Worm (Caenorhabditis elegans): ENCODE data around the gene tomm-70.

tomm-70 gene

DNA sequence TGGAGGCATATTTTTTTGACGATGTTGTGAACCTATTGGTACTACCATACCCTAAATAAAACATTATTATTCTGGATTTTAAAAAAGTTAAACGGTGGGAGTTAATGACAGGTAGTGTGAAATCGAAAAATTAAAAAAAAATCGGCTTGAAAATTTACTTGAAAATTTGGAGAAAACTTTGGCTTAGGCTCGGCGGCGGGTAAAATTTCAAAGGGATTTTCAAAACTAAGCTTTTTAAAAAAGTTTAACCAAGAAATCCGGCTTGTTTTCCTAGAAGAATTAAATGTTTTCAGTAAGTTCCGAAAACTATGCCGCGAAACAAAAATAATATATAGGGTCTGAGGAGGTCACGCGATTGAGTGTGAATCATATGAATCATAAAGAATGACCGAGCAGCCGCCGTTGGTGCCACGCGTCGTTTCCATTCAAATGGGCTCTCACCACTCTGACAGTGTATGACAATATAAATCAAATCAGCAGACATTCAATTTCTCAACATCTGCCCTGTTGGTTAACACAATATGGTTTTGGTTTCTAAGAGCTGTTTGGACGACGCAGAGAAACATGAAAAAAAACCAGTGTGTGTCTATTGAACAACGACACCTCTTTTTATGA, 6.6 kb upstream of the tomm-70 start, which contains the start of gene aak-1:
aak-1 (minus strand) TSS at position 51 of the 615 bp plus-strand sequence.
- TF ChIP-seq elt-1 (tag; optimal IDR thresholded peaks at IDR 0.05; ENCODE audit: borderline replicate concordance, insufficient read depth) (no peak), unc-39 (tag; optimal IDR thresholded peaks at IDR 0.05) (no peak), M03D4.4 (tag; optimal IDR thresholded peaks at IDR 0.05) (no peak), ceh-43 (GFP tag; optimal IDR thresholded peaks at IDR 0.05) (no peak), nhr-12 (tag; optimal IDR thresholded peaks at IDR 0.05) (no peak), pha-4 (tag; optimal IDR thresholded peaks at IDR 0.05) (no peak), unc-62 (GFP tag; optimal IDR thresholded peaks at IDR 0.05) (no peak), lin-32 (GFP tag; optimal IDR thresholded peaks at IDR 0.05) (no peak), mep-1 (tag; optimal IDR thresholded peaks at IDR 0.05) (no peak), ceh-39 (tag; optimal IDR thresholded peaks at IDR 0.05) (no peak)

DNA sequence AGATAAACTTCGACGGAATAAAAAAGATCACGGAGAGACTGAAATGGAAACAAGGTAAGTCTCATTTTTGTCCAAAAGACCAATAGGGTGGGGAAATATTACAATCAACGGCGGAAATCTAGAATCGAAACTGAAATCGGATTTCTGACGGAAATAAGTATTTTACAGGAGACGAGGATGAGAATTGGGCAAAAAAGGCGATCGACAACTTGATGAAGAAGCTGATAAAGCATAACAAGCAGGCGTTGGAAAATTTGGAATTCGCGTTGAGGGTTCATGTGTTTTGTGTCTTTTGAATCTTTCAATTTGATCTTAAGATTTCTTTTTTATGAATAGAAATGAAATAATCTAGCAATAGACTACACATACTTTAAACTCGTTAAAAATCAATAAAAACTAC, 3.9 kb downstream of the tomm-70 start, which contains the start of gene ugtp-1:
ugtp-1 (minus strand) TSS at position 101 of the 400 bp plus-strand sequence.
- TF ChIP-seq mab-5 (tag; optimal IDR thresholded peaks at IDR 0.05): no peak
- TF ChIP-seq mep-1 (tag; optimal IDR thresholded peaks at IDR 0.05): no peak
- peak; percentile 1 for TF ChIP-seq elt-1 (tag; optimal IDR thresholded peaks at IDR 0.05; ENCODE audit: borderline replicate concordance, insufficient read depth)
- no peak for TF ChIP-seq ceh-43 (GFP tag; optimal IDR thresholded peaks at IDR 0.05)
- TF ChIP-seq ceh-39 (tag; optimal IDR thresholded peaks at IDR 0.05): no peak
- TF ChIP-seq sem-2 (GFP tag; optimal IDR thresholded peaks at IDR 0.05): no peak
- no peak for TF ChIP-seq zip-8 (tag; optimal IDR thresholded peaks at IDR 0.05)
- no peak for TF ChIP-seq snpc-4 (tag; optimal IDR thresholded peaks at IDR 0.05)

DNA sequence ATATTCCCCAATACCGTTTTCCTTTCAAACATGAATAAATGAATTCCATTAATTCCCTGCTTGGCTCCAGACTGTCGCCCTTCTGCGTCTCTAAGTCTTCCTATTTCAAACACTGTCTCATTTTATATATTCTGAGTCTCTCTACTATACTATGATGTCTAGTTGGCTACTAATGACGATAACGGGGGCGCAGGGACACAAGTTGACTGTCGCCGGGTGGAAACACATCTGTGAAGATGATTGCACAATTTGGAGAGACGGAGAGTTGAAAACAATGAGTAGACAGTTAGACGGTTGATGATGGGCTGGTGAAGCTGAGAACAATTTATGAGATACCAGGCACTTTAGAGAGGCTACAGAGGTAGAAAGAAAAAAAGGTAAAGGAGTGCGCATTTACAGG, 5.1 kb downstream of the tomm-70 start, which contains the start of gene sma-2:
sma-2 (plus strand) TSS at position 194 of the 400 bp plus-strand sequence.
- no peak for TF ChIP-seq hlh-1 (tag; optimal IDR thresholded peaks at IDR 0.05)
- TF ChIP-seq pha-4 (tag; optimal IDR thresholded peaks at IDR 0.05): peak; percentile 50
- TF ChIP-seq nhr-237 (tag; optimal IDR thresholded peaks at IDR 0.05): peak; percentile 7
- TF ChIP-seq elt-3 (tag; optimal IDR thresholded peaks at IDR 0.05): no peak

DNA sequence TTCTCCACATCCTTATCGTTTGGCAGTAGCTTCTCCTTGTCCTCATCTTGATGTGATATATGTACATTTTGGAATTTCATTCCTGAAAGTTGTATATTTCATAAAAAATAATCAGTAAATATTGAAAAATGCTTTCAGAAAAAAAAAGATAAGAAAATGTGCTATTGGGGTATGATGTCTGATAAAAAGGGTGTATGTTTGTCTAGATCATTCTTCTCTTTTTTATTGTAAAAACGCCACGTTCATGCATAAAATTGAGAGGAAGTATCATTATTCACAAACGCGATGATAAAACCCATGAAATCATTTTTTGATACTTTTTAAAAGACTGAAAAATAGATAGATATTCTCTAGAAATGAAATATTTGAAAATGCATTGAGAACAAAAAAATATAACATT, 5.9 kb downstream of the tomm-70 start:
- TF ChIP-seq elt-3 (tag; optimal IDR thresholded peaks at IDR 0.05) (no peak), mep-1 (tag; optimal IDR thresholded peaks at IDR 0.05) (no peak), blmp-1 (tag; optimal IDR thresholded peaks at IDR 0.05) (no peak), zip-8 (tag; optimal IDR thresholded peaks at IDR 0.05) (no peak), ces-1 (GFP tag; optimal IDR thresholded peaks at IDR 0.05) (no peak), tbx-8 (GFP tag; optimal IDR thresholded peaks at IDR 0.05) (no peak), bed-3 (GFP tag; optimal IDR thresholded peaks at IDR 0.05) (no peak), cnd-1 (tag; optimal IDR thresholded peaks at IDR 0.05) (no peak), sptf-1 (tag; optimal IDR thresholded peaks at IDR 0.05) (no peak)

DNA sequence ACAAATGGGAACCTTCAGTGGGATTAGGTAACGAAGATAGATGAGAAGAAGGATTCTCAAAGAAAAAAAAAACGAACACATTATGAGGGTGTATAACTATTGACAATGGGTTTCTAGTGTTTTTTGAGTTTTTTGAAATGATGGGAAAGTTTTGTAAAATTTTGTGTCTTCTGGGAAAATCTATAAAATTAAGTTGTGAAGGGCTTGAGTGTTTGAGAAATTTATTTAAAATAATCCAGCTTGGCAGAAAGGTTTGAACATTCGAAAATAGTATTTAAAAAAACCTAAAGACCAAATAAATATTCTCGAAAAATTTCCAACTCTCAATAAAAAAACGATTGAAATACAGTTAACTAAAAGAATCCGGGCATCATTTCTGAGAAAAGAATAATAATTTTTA, 9.3 kb downstream of the tomm-70 start:
- TF ChIP-seq ceh-83 (GFP tag; optimal IDR thresholded peaks at IDR 0.05) (no peak), ces-1 (GFP tag; optimal IDR thresholded peaks at IDR 0.05) (no peak), pha-4 (tag; optimal IDR thresholded peaks at IDR 0.05) (no peak), unc-62 (GFP tag; optimal IDR thresholded peaks at IDR 0.05) (no peak), mab-5 (tag; optimal IDR thresholded peaks at IDR 0.05) (no peak), blmp-1 (tag; optimal IDR thresholded peaks at IDR 0.05) (no peak), hlh-1 (tag; optimal IDR thresholded peaks at IDR 0.05) (no peak), ceh-39 (tag; optimal IDR thresholded peaks at IDR 0.05) (no peak)

DNA sequence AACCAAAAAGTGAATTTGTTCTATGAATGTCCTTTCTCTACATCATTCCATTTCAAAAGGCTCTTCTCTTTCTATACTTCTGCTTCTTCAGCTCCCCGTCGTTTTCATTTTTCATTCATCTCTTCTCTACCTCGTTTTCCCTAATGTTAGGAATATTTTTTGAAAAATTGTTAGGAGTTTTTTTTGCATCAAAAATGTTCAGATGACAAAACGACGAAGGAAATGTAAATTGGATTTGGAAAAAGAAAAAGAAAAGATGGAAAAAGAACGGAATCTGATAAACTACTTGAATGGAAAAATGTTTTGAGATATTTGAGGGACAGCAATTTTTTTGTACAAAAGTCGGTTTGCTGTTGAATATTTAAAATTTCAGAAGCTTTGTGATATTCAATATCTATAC, 9.8 kb downstream of the tomm-70 start:
- TF ChIP-seq unc-120 (tag; optimal IDR thresholded peaks at IDR 0.05; ENCODE audit: poor library complexity, severe bottlenecking) (no peak), lin-13 (tag; optimal IDR thresholded peaks at IDR 0.05) (no peak), cnd-1 (tag; optimal IDR thresholded peaks at IDR 0.05) (no peak), elt-1 (tag; optimal IDR thresholded peaks at IDR 0.05; ENCODE audit: borderline replicate concordance, insufficient read depth) (no peak), snpc-4 (tag; optimal IDR thresholded peaks at IDR 0.05) (no peak), ceh-43 (GFP tag; optimal IDR thresholded peaks at IDR 0.05) (no peak), flh-1 (GFP tag; optimal IDR thresholded peaks at IDR 0.05) (no peak)

All from whole organism, mixed stage, embryonic.